Fruit fly (Drosophila melanogaster) whole organism: ENCODE results near the gene mRpS35.

Source experiments
- CG8478 ChIP-seq: fragments of >200 bp; optimal IDR thresholded peaks from 2 replicates; lab custom pipeline; 2018; ENCODE audit warnings: inconsistent platforms
- Dll ChIP-seq: fragments of >200 bp; optimal IDR thresholded peaks from 2 replicates; lab custom pipeline; 2017
- EcR ChIP-seq, 2 experiments: fragments of >200 bp; optimal IDR thresholded peaks; 2 replicates each; lab custom pipeline; 2017; ENCODE audit warnings: missing biosample characterization in 2 of 2, missing genetic modification characterization in 2 of 2, missing genetic modification reagents in 2 of 2
- pan ChIP-seq: fragments of >200 bp; optimal IDR thresholded peaks from 2 replicates; lab custom pipeline; 2017
- psq ChIP-seq: fragments of >200 bp; optimal IDR thresholded peaks from 2 replicates; lab custom pipeline; 2017
- usp ChIP-seq: fragments of >200 bp; optimal IDR thresholded peaks from 2 replicates; lab custom pipeline; 2017; ENCODE audit warnings: missing biosample characterization, missing genetic modification characterization, mixed read lengths

mRpS35 gene

dm6 chr3L:2765013-2765738 lies 15.5 kb upstream of the mRpS35 start:
- TF ChIP-seq CG8478 (lab: Kevin White, UChicago), result no peak
- TF ChIP-seq psq, result no peak
- no peak for TF ChIP-seq pan (lab: Kevin White, UChicago)
- TF ChIP-seq usp (GFP tag; lab: Kevin White, UChicago), result no peak
- TF ChIP-seq Dll, result no peak
- no peak for TF ChIP-seq EcR (GFP tag; optimal IDR thresholded peaks at IDR 0.05; lab: Kevin White, UChicago)

- TF ChIP-seq psq (peak; percentile 23), usp (GFP tag; lab: Kevin White, UChicago) (no peak)
Measured at dm6 chr3L:2765794-2766268, 14.9 kb upstream of the mRpS35 start.

dm6 chr3L:2766269-2767088 lies 14.2 kb upstream of the mRpS35 start, which contains the start of the genes Mrtf and Non2:
Gene Mrtf (minus strand): TSS chr3L:2766536.
Gene Non2 (plus strand): TSS chr3L:2766999.
- TF ChIP-seq pan (lab: Kevin White, UChicago), result no peak
- TF ChIP-seq EcR (GFP tag; optimal IDR thresholded peaks at IDR 0.05; lab: Kevin White, UChicago), result no peak
- TF ChIP-seq CG8478 (lab: Kevin White, UChicago), result no peak
- TF ChIP-seq usp (GFP tag; lab: Kevin White, UChicago), result no peak
- no peak for TF ChIP-seq psq
- no peak for TF ChIP-seq Dll

dm6 chr3L:2772045-2772444 lies 8.7 kb upstream of the mRpS35 start, which contains the start of gene AhcyL1:
Gene AhcyL1 (minus strand): TSS chr3L:2772325.
- TF ChIP-seq pan (lab: Kevin White, UChicago) (no peak), Dll (no peak)

dm6 chr3L:2773968-2774461 lies 6.7 kb upstream of the mRpS35 start, which contains the start of the genes CG12093 and Atg2:
Gene CG12093 (minus strand): TSS chr3L:2774007.
Gene Atg2 (plus strand): TSS chr3L:2774338.
- no peak for TF ChIP-seq Dll
- TF ChIP-seq EcR (GFP tag; optimal IDR thresholded peaks at IDR 0.05; lab: Kevin White, UChicago), result no peak
- TF ChIP-seq usp (GFP tag; lab: Kevin White, UChicago), result no peak
- no peak for TF ChIP-seq CG8478 (lab: Kevin White, UChicago)
- peak; percentile 87 for TF ChIP-seq pan (lab: Kevin White, UChicago)
- no peak for TF ChIP-seq psq

dm6 chr3L:2781991-2782677 lies 1.4 kb downstream of the mRpS35 start, which contains the start of gene Pgant6:
Gene Pgant6 (plus strand): TSS chr3L:2782255.
- no peak for TF ChIP-seq Dll
- TF ChIP-seq usp (GFP tag; lab: Kevin White, UChicago), result no peak
- TF ChIP-seq EcR (GFP tag; optimal IDR thresholded peaks at IDR 0.05; lab: Kevin White, UChicago), result no peak

- TF ChIP-seq CG8478 (lab: Kevin White, UChicago) (no peak), usp (GFP tag; lab: Kevin White, UChicago) (no peak), EcR (GFP tag; optimal IDR thresholded peaks at IDR 0.05; lab: Kevin White, UChicago) (no peak)
Measured at dm6 chr3L:2782678-2783027, 2.0 kb downstream of the mRpS35 start.

dm6 chr3L:2785941-2786340 lies 5.2 kb downstream of the mRpS35 start:
- TF ChIP-seq psq (no peak), usp (GFP tag; lab: Kevin White, UChicago) (no peak), EcR (GFP tag; optimal IDR thresholded peaks at IDR 0.05; lab: Kevin White, UChicago) (no peak), CG8478 (lab: Kevin White, UChicago) (no peak)

- TF ChIP-seq Dll (no peak), CG8478 (lab: Kevin White, UChicago) (no peak), pan (lab: Kevin White, UChicago) (no peak), usp (GFP tag; lab: Kevin White, UChicago) (no peak), EcR (GFP tag; optimal IDR thresholded peaks at IDR 0.05; lab: Kevin White, UChicago) (no peak), psq (no peak)
Measured at dm6 chr3L:2795363-2795957, 14.8 kb downstream of the mRpS35 start.

- TF ChIP-seq psq (no peak), Dll (no peak), EcR (GFP tag; optimal IDR thresholded peaks at IDR 0.05; lab: Kevin White, UChicago) (no peak), usp (GFP tag; lab: Kevin White, UChicago) (no peak), CG8478 (lab: Kevin White, UChicago) (no peak), pan (lab: Kevin White, UChicago) (no peak)
Measured at dm6 chr3L:2796242-2796641, 15.5 kb downstream of the mRpS35 start.

- TF ChIP-seq pan (lab: Kevin White, UChicago) (no peak), Dll (no peak), psq (no peak), CG8478 (lab: Kevin White, UChicago) (no peak), EcR (GFP tag; optimal IDR thresholded peaks at IDR 0.05; lab: Kevin White, UChicago) (no peak), usp (GFP tag; lab: Kevin White, UChicago) (no peak)
Measured at dm6 chr3L:2798463-2798993, 17.8 kb downstream of the mRpS35 start.
